Fruit fly (Drosophila melanogaster) whole organism, embryonic: ENCODE results near the gene vir-1.

Experiments used
- B-H2 ChIP-seq: fragments of 200-800 bp; sonication (Bioruptor generic); optimal IDR thresholded peaks from 2 replicates; lab custom pipeline; 2018; ENCODE audit warnings: missing biosample characterization, mild to moderate bottlenecking, missing genetic modification characterization
- Blimp-1 ChIP-seq: fragments of 200-800 bp; sonication (Bioruptor generic); optimal IDR thresholded peaks from 3 replicates; lab custom pipeline; 2018; ENCODE audit warnings: missing biosample characterization, missing genetic modification characterization, mild to moderate bottlenecking, moderate library complexity, missing genetic modification reagents
- CG10366 ChIP-seq: fragments of 200-800 bp; sonication (Bioruptor generic); IDR thresholded peaks from 2 replicates; pipeline ENCODE4 v1.3.6; 2022; ENCODE audit warnings: missing biosample characterization, missing genetic modification characterization
- CG12155 ChIP-seq: fragments of 200-800 bp; sonication (Bioruptor generic); optimal IDR thresholded peaks from 3 replicates; lab custom pipeline; 2016; ENCODE audit warnings: missing biosample characterization, missing genetic modification characterization
- CG13296 ChIP-seq: fragments of 200-800 bp; sonication (Bioruptor generic); optimal IDR thresholded peaks from 3 replicates; lab custom pipeline; 2018; ENCODE audit warnings: missing biosample characterization, mild to moderate bottlenecking, missing genetic modification characterization
- CG13624 ChIP-seq: fragments of 200-800 bp; sonication (Bioruptor generic); optimal IDR thresholded peaks from 2 replicates; lab custom pipeline; 2016; ENCODE audit warnings: missing biosample characterization, missing genetic modification characterization
- CG15479 ChIP-seq: fragments of 200-800 bp; sonication (Bioruptor generic); optimal IDR thresholded peaks from 3 replicates; lab custom pipeline; 2019; ENCODE audit warnings: missing biosample characterization, mild to moderate bottlenecking, missing genetic modification characterization, moderate library complexity
- CG15514 ChIP-seq: fragments of 200-800 bp; sonication (Bioruptor generic); optimal IDR thresholded peaks from 3 replicates; lab custom pipeline; 2017; ENCODE audit warnings: missing biosample characterization, missing genetic modification characterization, mild to moderate bottlenecking, moderate library complexity, missing genetic modification reagents
- CG17385 ChIP-seq: fragments of 200-800 bp; sonication (Bioruptor generic); optimal IDR thresholded peaks from 3 replicates; lab custom pipeline; 2018; ENCODE audit warnings: missing biosample characterization, mild to moderate bottlenecking, missing genetic modification characterization
- CG17568 ChIP-seq: fragments of 200-800 bp; sonication (Bioruptor generic); optimal IDR thresholded peaks from 2 replicates; lab custom pipeline; 2018; ENCODE audit warnings: missing biosample characterization, mild to moderate bottlenecking, missing genetic modification characterization, moderate library complexity
- CG18619 ChIP-seq: fragments of 200-800 bp; sonication (Bioruptor generic); optimal IDR thresholded peaks from 3 replicates; lab custom pipeline; 2017; ENCODE audit warnings: missing biosample characterization, mild to moderate bottlenecking, missing genetic modification characterization
- CG31441 ChIP-seq: fragments of 200-800 bp; sonication (Bioruptor generic); IDR thresholded peaks from 2 replicates; pipeline ENCODE4 v1.3.6; 2022; ENCODE audit warnings: missing biosample characterization, missing genetic modification characterization
- CG33213 ChIP-seq: fragments of 200-800 bp; sonication (Bioruptor generic); optimal IDR thresholded peaks from 3 replicates; lab custom pipeline; 2016; ENCODE audit warnings: missing biosample characterization, missing genetic modification characterization
- CG42726 ChIP-seq: fragments of 200-800 bp; sonication (Bioruptor generic); IDR thresholded peaks from 2 replicates; pipeline ENCODE4 v1.3.6; 2022; ENCODE audit warnings: missing biosample characterization, missing genetic modification characterization; ENCODE audit not compliant: partially characterized antibody
- CG6689 ChIP-seq: fragments of 200-800 bp; sonication (Bioruptor generic); IDR thresholded peaks from 2 replicates; pipeline ENCODE4 v1.3.6; 2022; ENCODE audit warnings: missing biosample characterization, missing genetic modification characterization
- CG6813 ChIP-seq: fragments of 200-800 bp; sonication (Bioruptor generic); optimal IDR thresholded peaks from 2 replicates; lab custom pipeline; 2017; ENCODE audit warnings: missing biosample characterization, missing genetic modification characterization, mild to moderate bottlenecking, moderate library complexity, missing genetic modification reagents
- CG7556 ChIP-seq: fragments of 200-800 bp; sonication (Bioruptor generic); optimal IDR thresholded peaks from 2 replicates; lab custom pipeline; 2017; ENCODE audit warnings: missing biosample characterization, mild to moderate bottlenecking, missing genetic modification characterization
- CG8290 ChIP-seq, 3 experiments: fragments of 200-800 bp; sonication (Bioruptor generic); optimal IDR thresholded peaks; 2 replicates each; lab custom pipeline; 2016 to 2019; ENCODE audit warnings: missing biosample characterization in 3 of 3, missing genetic modification characterization in 3 of 3, mild to moderate bottlenecking in 2 of 3, moderate library complexity in 1 of 3
- CG9727 ChIP-seq: fragments of 200-800 bp; sonication (Bioruptor generic); optimal IDR thresholded peaks from 3 replicates; lab custom pipeline; 2017; ENCODE audit warnings: missing biosample characterization, mild to moderate bottlenecking, missing genetic modification characterization
- Dbx ChIP-seq: fragments of 200-800 bp; sonication (Bioruptor generic); IDR thresholded peaks from 3 replicates; pipeline ENCODE4 v1.3.6; 2022; ENCODE audit warnings: missing biosample characterization, missing genetic modification characterization
- Dll ChIP-seq: fragments of 200-800 bp; sonication (Bioruptor generic); IDR thresholded peaks from 4 replicates; pipeline ENCODE4 v1.3.6; 2022; ENCODE audit warnings: missing biosample characterization, missing genetic modification characterization; ENCODE audit not compliant: partially characterized antibody
- Fer1 ChIP-seq: fragments of 200-800 bp; sonication (Bioruptor generic); optimal IDR thresholded peaks from 2 replicates; lab custom pipeline; 2017; ENCODE audit warnings: missing biosample characterization, mild to moderate bottlenecking, missing genetic modification characterization
- Hmr ChIP-seq: fragments of 200-800 bp; sonication (Bioruptor generic); optimal IDR thresholded peaks from 3 replicates; lab custom pipeline; 2017; ENCODE audit warnings: mild to moderate bottlenecking, missing biosample characterization, missing genetic modification reagents, missing genetic modification characterization
- MBD-R2 ChIP-seq: fragments of 200-800 bp; sonication (Bioruptor generic); IDR thresholded peaks from 2 replicates; pipeline ENCODE4 v1.3.6; 2022; ENCODE audit warnings: missing biosample characterization, missing genetic modification characterization
- MESR4 ChIP-seq: fragments of 200-800 bp; sonication (Bioruptor generic); optimal IDR thresholded peaks from 2 replicates; lab custom pipeline; 2018; ENCODE audit warnings: missing biosample characterization, mild to moderate bottlenecking, missing genetic modification characterization, moderate library complexity
- Stat92E ChIP-seq, 3 experiments: fragments of >200 bp in 2 of 3; fragments of 200-800 bp in 1 of 3; sonication (Bioruptor generic) in 1 of 3; optimal IDR thresholded peaks; 2 replicates each; lab custom pipeline; 2017 to 2019; ENCODE audit warnings: missing biosample characterization in 3 of 3, missing genetic modification characterization in 3 of 3, mild to moderate bottlenecking in 1 of 3, moderate library complexity in 1 of 3
- bbx ChIP-seq: fragments of 200-800 bp; sonication (Bioruptor generic); IDR thresholded peaks from 2 replicates; pipeline ENCODE4 v1.3.6; 2022; ENCODE audit warnings: missing biosample characterization, missing genetic modification characterization; ENCODE audit not compliant: partially characterized antibody
- btn ChIP-seq: fragments of 200-800 bp; sonication (Bioruptor generic); optimal IDR thresholded peaks from 2 replicates; lab custom pipeline; 2016; ENCODE audit warnings: missing biosample characterization, missing genetic modification characterization
- chinmo ChIP-seq: fragments of 200-800 bp; sonication (Bioruptor generic); IDR thresholded peaks from 4 replicates; pipeline ENCODE4 v1.3.6; 2022; ENCODE audit warnings: missing biosample characterization, missing genetic modification characterization; ENCODE audit not compliant: partially characterized antibody
- crol ChIP-seq: fragments of 200-800 bp; sonication (Bioruptor generic); IDR thresholded peaks from 2 replicates; pipeline ENCODE4 v1.3.6; 2022; ENCODE audit warnings: missing biosample characterization, missing genetic modification characterization
- dmrt99B ChIP-seq: fragments of 200-800 bp; sonication (Bioruptor generic); optimal IDR thresholded peaks from 2 replicates; lab custom pipeline; 2018; ENCODE audit warnings: missing biosample characterization, mild to moderate bottlenecking, missing genetic modification characterization, moderate library complexity
- fru ChIP-seq: fragments of >200 bp; optimal IDR thresholded peaks from 2 replicates; lab custom pipeline; 2017
- jigr1 ChIP-seq: fragments of 200-800 bp; sonication (Bioruptor generic); IDR thresholded peaks from 3 replicates; pipeline ENCODE4 v1.3.6; 2022; ENCODE audit warnings: missing biosample characterization, missing genetic modification characterization
- kni ChIP-seq: fragments of 200-800 bp; sonication (Bioruptor generic); optimal IDR thresholded peaks from 3 replicates; lab custom pipeline; 2017; ENCODE audit warnings: mild to moderate bottlenecking, missing biosample characterization, missing genetic modification reagents, missing genetic modification characterization
- maf-S ChIP-seq: fragments of 200-800 bp; sonication (Bioruptor generic); optimal IDR thresholded peaks from 2 replicates; lab custom pipeline; 2016; ENCODE audit warnings: missing biosample characterization, missing genetic modification characterization
- mirr ChIP-seq: fragments of 200-800 bp; sonication (Bioruptor generic); optimal IDR thresholded peaks from 3 replicates; lab custom pipeline; 2018; ENCODE audit warnings: missing biosample characterization, mild to moderate bottlenecking, missing genetic modification characterization
- nerfin-2 ChIP-seq: fragments of 200-800 bp; sonication (Bioruptor generic); IDR thresholded peaks from 2 replicates; pipeline ENCODE4 v1.3.6; 2022; ENCODE audit warnings: missing biosample characterization, missing genetic modification characterization; ENCODE audit not compliant: partially characterized antibody
- org-1 ChIP-seq: fragments of 200-800 bp; sonication (Bioruptor generic); optimal IDR thresholded peaks from 2 replicates; lab custom pipeline; 2017; ENCODE audit warnings: missing biosample characterization, missing genetic modification characterization
- otp ChIP-seq: fragments of 200-800 bp; sonication (Bioruptor generic); IDR thresholded peaks from 3 replicates; pipeline ENCODE4, ENCODE4 v1.3.6; 2022; ENCODE audit warnings: missing biosample characterization, missing genetic modification characterization
- sens ChIP-seq: fragments of 200-800 bp; sonication (Bioruptor generic); peaks from one replicate; lab custom pipeline; 2016; ENCODE audit warnings: missing biosample characterization, missing genetic modification characterization
- sug ChIP-seq: fragments of 200-800 bp; optimal IDR thresholded peaks from 2 replicates; lab custom pipeline; 2019; ENCODE audit warnings: missing biosample characterization, mild to moderate bottlenecking, missing genetic modification characterization, moderate library complexity

The vir-1 gene

DNA sequence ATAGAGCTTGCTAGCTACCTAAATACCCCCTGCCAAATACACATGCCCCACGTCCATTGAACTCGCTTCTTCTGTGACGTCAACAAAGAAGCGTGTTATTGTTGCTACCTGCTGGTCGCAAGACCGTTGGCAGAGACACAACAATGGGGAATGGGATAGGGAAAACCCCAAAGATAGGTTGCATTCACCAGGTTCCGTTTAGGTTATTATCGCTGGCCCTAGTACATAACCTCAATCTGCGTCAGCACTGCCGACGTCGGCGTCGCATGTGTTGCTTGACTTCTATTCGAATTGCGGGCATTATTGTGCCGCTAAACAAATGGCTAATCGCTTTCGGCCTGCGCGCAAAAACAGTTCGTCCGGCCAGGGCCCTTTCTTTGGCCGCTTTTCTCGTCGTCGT, 12.2 kb upstream of the vir-1 start (continued):
- TF ChIP-seq org-1 (GFP tag; lab: Kevin White, UChicago) (no peak), fru (lab: Kevin White, UChicago) (no peak), CG18619 (GFP tag; lab: Kevin White, UChicago) (no peak), Stat92E (GFP tag; optimal IDR thresholded peaks at IDR 0.05; lab: Kevin White, UChicago) (no peak), CG17385 (GFP tag; lab: Kevin White, UChicago) (no peak), Fer1 (GFP tag; lab: Kevin White, UChicago) (no peak), maf-S (GFP tag; lab: Kevin White, UChicago) (no peak), sug (tag; lab: Kevin White, UChicago) (peak; percentile 46), jigr1 (GFP tag; lab: Robert Waterston, UW) (no peak), btn (GFP tag; lab: Kevin White, UChicago) (no peak), CG9727 (no peak), Blimp-1 (no peak), CG8290 (GFP tag; optimal IDR thresholded peaks at IDR 0.05; lab: Kevin White, UChicago) (no peak), CG8290 (tag; optimal IDR thresholded peaks at IDR 0.05; lab: Kevin White, UChicago) (no peak), Dbx (GFP tag; lab: Robert Waterston, UW) (no peak), B-H2 (GFP tag; lab: Kevin White, UChicago) (no peak), MBD-R2 (GFP tag; lab: Robert Waterston, UW) (peak; percentile 28; the same call in 1 of the 2 replicates), Hmr (GFP tag; lab: Kevin White, UChicago) (no peak), CG10366 (GFP tag; lab: Robert Waterston, UW) (no peak), CG7556 (GFP tag; lab: Kevin White, UChicago) (no peak), bbx (peak; percentile 20; the same call in 1 of the 2 replicates), CG42726 (GFP tag; lab: Robert Waterston, UW) (peak; percentile 45; the same call in 1 of the 2 replicates), dmrt99B (tag; lab: Kevin White, UChicago) (no peak), CG15479 (GFP tag; lab: Kevin White, UChicago) (peak; percentile 84), CG33213 (GFP tag; lab: Kevin White, UChicago) (no peak), CG15514 (GFP tag; lab: Kevin White, UChicago) (no peak), chinmo (GFP tag; lab: Robert Waterston, UW) (0 out of 4 replicates have a peak, but pooled peaks have one; percentile 22), Dll (GFP tag; lab: Robert Waterston, UW) (no peak), CG12155 (GFP tag; lab: Kevin White, UChicago) (no peak), MESR4 (peak; percentile 17), sens (GFP tag; lab: Kevin White, UChicago) (peak; percentile 59), CG13296 (GFP tag; lab: Kevin White, UChicago) (no peak), otp (GFP tag; lab: Robert Waterston, UW) (no peak), CG6813 (no peak), crol (GFP tag; lab: Robert Waterston, UW) (no peak), CG17568 (GFP tag; lab: Kevin White, UChicago) (no peak), CG31441 (GFP tag; lab: Robert Waterston, UW) (no peak), nerfin-2 (GFP tag; lab: Robert Waterston, UW) (no peak), kni (peak; percentile 34), CG13624 (GFP tag; lab: Kevin White, UChicago) (no peak), CG6689 (no peak), mirr (GFP tag; lab: Kevin White, UChicago) (no peak)
